Worm (Caenorhabditis elegans) whole organism, early embryonic: ENCODE results near the gene gex-3.

Experiments
- F13C5.2 ChIP-seq: sonication (generic microtip); optimal IDR thresholded peaks from 2 replicates; lab custom pipeline; 2017; ENCODE audit warnings: mild to moderate bottlenecking, missing genetic modification characterization, inconsistent platforms, missing compliant biosample characterization
- hmbx-1 ChIP-seq: sonication (generic microtip); optimal IDR thresholded peaks from 2 replicates; lab custom pipeline; 2016; ENCODE audit warnings: mild to moderate bottlenecking, missing genetic modification characterization, missing compliant biosample characterization
- hmg-4 ChIP-seq: fragments of 200-800 bp; sonication (Bioruptor generic); optimal IDR thresholded peaks from 2 replicates; lab custom pipeline; 2018; ENCODE audit warnings: mild to moderate bottlenecking, missing genetic modification characterization, missing compliant biosample characterization
- tbx-37 ChIP-seq: fragments of 200-800 bp; sonication (Bioruptor generic); conservative IDR thresholded peaks from 2 replicates; pipeline ENCODE4 v1.3.6; 2022; ENCODE audit warnings: missing genetic modification reagents, missing genetic modification characterization, missing compliant biosample characterization

ce11 chrIV:12408625-12409024 lies 4.4 kb downstream of the gex-3 start, which contains the start of gene dsb-1:
- TF ChIP-seq tbx-37 (GFP tag; lab: Robert Waterston, UW), result no peak
- no peak for TF ChIP-seq F13C5.2 (tag; lab: Kevin White, UChicago)
- no peak for TF ChIP-seq hmg-4
- no peak for TF ChIP-seq hmbx-1 (tag; lab: Kevin White, UChicago)
